Worm (Caenorhabditis elegans) whole organism, young adult: Measurements from ENCODE around the gene srh-138.

ENCODE experiments used
- F10E7.11 ChIP-seq: sonication (generic microtip); optimal IDR thresholded peaks from 2 replicates; lab custom pipeline; 2017; ENCODE audit warnings: mild to moderate bottlenecking, missing genetic modification characterization, moderate library complexity, missing compliant biosample characterization
- efl-1 ChIP-seq: fragments of 150-350 bp; optimal IDR thresholded peaks from 2 replicates; lab custom pipeline; 2014; ENCODE audit warnings: missing biosample characterization, missing genetic modification reagents, missing genetic modification characterization
- hmg-1.2 ChIP-seq: fragments of 200-800 bp; sonication (Bioruptor generic); IDR thresholded peaks from 2 replicates; pipeline ENCODE4 v1.3.6; 2022; ENCODE audit warnings: missing genetic modification reagents, missing genetic modification characterization, missing compliant biosample characterization
- hsf-1 ChIP-seq: fragments of 200-800 bp; sonication (Bioruptor generic); IDR thresholded peaks from 2 replicates; pipeline ENCODE4 v1.3.6; 2022; ENCODE audit warnings: missing genetic modification reagents, missing genetic modification characterization, missing compliant biosample characterization
- lin-40 ChIP-seq: sonication (generic microtip); optimal IDR thresholded peaks from 2 replicates; lab custom pipeline; 2016; ENCODE audit warnings: missing genetic modification characterization, mild to moderate bottlenecking, missing compliant biosample characterization, missing genotype, missing genetic modification reagents
- mxl-1 ChIP-seq: sonication (generic microtip); optimal IDR thresholded peaks from 2 replicates; lab custom pipeline; 2016; ENCODE audit warnings: missing genetic modification characterization, missing compliant biosample characterization
- pha-4 ChIP-seq: fragments of 150-350 bp; sonication (generic microtip); optimal IDR thresholded peaks from 2 replicates; lab custom pipeline; 2014; ENCODE audit warnings: missing biosample characterization, missing genetic modification reagents, missing genetic modification characterization
- rpc-1 ChIP-seq, 2 experiments: fragments of 150-350 bp in 1 of 2; sonication (generic microtip) in 1 of 2; optimal IDR thresholded peaks; 2 replicates each; lab custom pipeline; 2014 to 2018; ENCODE audit warnings: missing biosample characterization in 1 of 2, missing genetic modification characterization in 1 of 2, missing genetic modification reagents in 1 of 2, missing genotype in 1 of 2
- sptf-2 ChIP-seq: fragments of 200-800 bp; sonication (Bioruptor generic); optimal IDR thresholded peaks from 2 replicates; lab custom pipeline; 2018; ENCODE audit warnings: mild to moderate bottlenecking, missing genetic modification characterization, missing compliant biosample characterization
- tlf-1 ChIP-seq: fragments of 200-800 bp; sonication (Bioruptor generic); optimal IDR thresholded peaks from 2 replicates; lab custom pipeline; 2018; ENCODE audit warnings: mild to moderate bottlenecking, missing genetic modification characterization, missing compliant biosample characterization

DNA sequence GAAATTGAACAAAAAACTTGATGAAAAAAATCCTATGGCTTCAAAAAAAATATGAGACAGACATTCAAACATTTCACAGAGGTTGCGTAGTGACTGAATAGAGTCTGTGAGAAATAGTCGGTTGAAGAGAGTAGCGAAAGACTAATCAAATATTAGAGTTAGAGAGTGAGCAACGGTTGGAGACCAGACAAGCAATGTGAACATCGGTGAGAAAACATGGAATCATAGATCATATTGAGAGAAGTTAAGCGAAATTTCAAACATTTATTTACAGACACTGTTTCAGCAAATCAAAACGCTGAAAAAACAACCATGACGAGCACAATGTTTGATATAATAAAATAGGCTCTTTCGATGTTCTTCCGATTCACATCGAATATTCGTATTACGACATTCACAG lies 35.8 kb upstream of the srh-138 start:
- no peak for TF ChIP-seq lin-40 (tag; lab: Kevin White, UChicago)
- TF ChIP-seq rpc-1 (optimal IDR thresholded peaks at IDR 0.05; lab: Kevin White, UChicago), result no peak
- TF ChIP-seq rpc-1 (tag; optimal IDR thresholded peaks at IDR 0.05; lab: Kevin White, UChicago), result no peak
- no peak for TF ChIP-seq tlf-1 (GFP tag; lab: Kevin White, UChicago)
- TF ChIP-seq sptf-2 (GFP tag; lab: Kevin White, UChicago), result no peak
- no peak for TF ChIP-seq mxl-1 (tag; lab: Kevin White, UChicago)
- no peak for TF ChIP-seq hmg-1.2 (GFP tag; lab: Robert Waterston, UW)
- no peak for TF ChIP-seq hsf-1 (GFP tag; lab: Robert Waterston, UW)
- TF ChIP-seq efl-1 (GFP tag; lab: Kevin White, UChicago), result no peak
- no peak for TF ChIP-seq F10E7.11 (tag; lab: Kevin White, UChicago)
- TF ChIP-seq pha-4 (tag; lab: Kevin White, UChicago), result no peak
